Worm (Caenorhabditis elegans): ENCODE results near the gene elf-1.

- TF ChIP-seq ztf-29 (GFP tag; IDR thresholded peaks at IDR 0.05): no peak
- TF ChIP-seq flt-1 (GFP tag; IDR thresholded peaks at IDR 0.05): no peak
- TF ChIP-seq T22C8.4 (GFP tag; IDR thresholded peaks at IDR 0.05): no peak
Observed at ce11 chrIII:762508-762907, 73.5 kb downstream of the elf-1 start.
